Fruit fly (Drosophila melanogaster) whole organism, adult: Measurements from ENCODE around the gene CG46280.

Experiments
- CG11617 ChIP-seq: fragments of 200-800 bp; sonication (Bioruptor generic); optimal IDR thresholded peaks from 2 replicates; lab custom pipeline; 2017; ENCODE audit warnings: mild to moderate bottlenecking, missing biosample characterization, missing genetic modification reagents, missing genetic modification characterization
- CG14711 ChIP-seq: fragments of 200-800 bp; sonication (Bioruptor generic); optimal IDR thresholded peaks from 2 replicates; lab custom pipeline; 2018; ENCODE audit warnings: missing biosample characterization, mild to moderate bottlenecking, missing genetic modification characterization, moderate library complexity
- CG33017 ChIP-seq: fragments of 200-800 bp; sonication (Bioruptor generic); optimal IDR thresholded peaks from 2 replicates; lab custom pipeline; 2018; ENCODE audit warnings: missing biosample characterization, mild to moderate bottlenecking, missing genetic modification characterization, moderate library complexity
- CG7045 ChIP-seq: fragments of 200-800 bp; sonication (Bioruptor generic); optimal IDR thresholded peaks from 2 replicates; lab custom pipeline; 2017; ENCODE audit warnings: missing biosample characterization, mild to moderate bottlenecking, missing genetic modification characterization
- Clk ChIP-seq: fragments of 200-800 bp; sonication (Bioruptor generic); optimal IDR thresholded peaks from 2 replicates; lab custom pipeline; 2017; ENCODE audit warnings: missing biosample characterization, missing genetic modification characterization
- kay ChIP-seq: fragments of 200-800 bp; sonication (Bioruptor generic); peaks from one replicate; lab custom pipeline; 2016; ENCODE audit warnings: missing biosample characterization, missing genetic modification characterization, borderline replicate concordance
- ovo ChIP-seq: fragments of 200-800 bp; sonication (Bioruptor generic); optimal IDR thresholded peaks from 2 replicates; lab custom pipeline; 2016; ENCODE audit warnings: missing biosample characterization, missing genetic modification characterization

dm6 chr3R:12993018-12993417 lies 37.4 kb downstream of the CG46280 start, which contains the start of gene yellow-f:
- TF ChIP-seq Clk (no peak), ovo (GFP tag; lab: Kevin White, UChicago) (no peak), CG33017 (tag; lab: Kevin White, UChicago) (no peak), CG11617 (GFP tag; lab: Kevin White, UChicago) (no peak), CG14711 (no peak), CG7045 (GFP tag; lab: Kevin White, UChicago) (no peak), kay (GFP tag; lab: Kevin White, UChicago) (no peak)
